Fruit fly (Drosophila melanogaster): ENCODE measurements around the gene CG10013.

The CG10013 gene

DNA sequence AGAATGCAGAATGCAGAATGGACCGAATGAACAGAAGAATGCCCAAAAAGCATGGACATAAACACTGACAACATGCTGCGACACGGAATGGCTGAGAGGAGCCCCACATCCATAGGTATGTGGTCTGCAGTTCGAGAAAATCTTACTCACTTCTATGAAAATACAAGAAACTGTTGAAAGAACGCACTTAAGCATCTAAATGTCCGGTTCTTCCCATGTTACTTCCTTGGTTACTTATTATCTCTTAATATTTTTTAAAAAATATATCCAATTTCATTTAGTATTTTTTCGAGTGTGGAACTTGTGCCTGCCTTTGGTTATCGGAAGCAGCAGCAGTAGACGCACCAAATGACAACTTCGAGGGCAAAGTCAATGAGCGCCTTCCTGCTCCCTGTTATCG, 9.1 kb upstream of the CG10013 start (continued):
- no peak for TF ChIP-seq CG15601 (tag; optimal IDR thresholded peaks at IDR 0.05)
- no peak for TF ChIP-seq CG15011 (GFP tag; optimal IDR thresholded peaks at IDR 0.05)
- TF ChIP-seq CG14710 (tag; optimal IDR thresholded peaks at IDR 0.05): peak; percentile 9
- peak; percentile 26 for TF ChIP-seq CG17829 (tag; optimal IDR thresholded peaks at IDR 0.05)
- TF ChIP-seq otp (GFP tag; IDR thresholded peaks at IDR 0.05): 0 out of 3 replicates have a peak, but pooled peaks have one; percentile 40
- TF ChIP-seq Hr51 (GFP tag; optimal IDR thresholded peaks at IDR 0.05): no peak
- TF ChIP-seq CG2875 (GFP tag; optimal IDR thresholded peaks at IDR 0.05): peak; percentile 7
- TF ChIP-seq CG10267 (tag; optimal IDR thresholded peaks at IDR 0.05): peak; percentile 12
- no peak for TF ChIP-seq CG12744 (GFP tag; optimal IDR thresholded peaks at IDR 0.05)
- peak; percentile 35 for TF ChIP-seq CG8388 (GFP tag; optimal IDR thresholded peaks at IDR 0.05)
- peak; percentile 63 for TF ChIP-seq gem (tag; optimal IDR thresholded peaks at IDR 0.05)
- TF ChIP-seq Xrp1 (GFP tag; IDR thresholded peaks at IDR 0.05): peak; percentile 61
- no peak for TF ChIP-seq CG17361 (GFP tag; IDR thresholded peaks at IDR 0.05)
- no peak for TF ChIP-seq NfI (GFP tag; optimal IDR thresholded peaks at IDR 0.05)
- peak; percentile 24 for TF ChIP-seq tin (GFP tag; optimal IDR thresholded peaks at IDR 0.05)
- peak; percentile 7 for TF ChIP-seq Blimp-1 (GFP tag; optimal IDR thresholded peaks at IDR 0.05)
- peak; percentile 46 for TF ChIP-seq CG9727 (GFP tag; optimal IDR thresholded peaks at IDR 0.05)
- peak; percentile 38 for TF ChIP-seq fd102C (GFP tag; optimal IDR thresholded peaks at IDR 0.05)
- TF ChIP-seq lilli (GFP tag; optimal IDR thresholded peaks at IDR 0.05): peak; percentile 4
- TF ChIP-seq CG8359 (GFP tag; optimal IDR thresholded peaks at IDR 0.05; ENCODE audit: borderline replicate concordance): no peak
- peak; percentile 18 for TF ChIP-seq Sox102F (GFP tag; optimal IDR thresholded peaks at IDR 0.05)
- peak; percentile 29 for TF ChIP-seq CG30431 (GFP tag; optimal IDR thresholded peaks at IDR 0.05)
- TF ChIP-seq Meics (GFP tag; optimal IDR thresholded peaks at IDR 0.05): no peak
- peak; percentile 48 for TF ChIP-seq nmo (GFP tag; optimal IDR thresholded peaks at IDR 0.05)

DNA sequence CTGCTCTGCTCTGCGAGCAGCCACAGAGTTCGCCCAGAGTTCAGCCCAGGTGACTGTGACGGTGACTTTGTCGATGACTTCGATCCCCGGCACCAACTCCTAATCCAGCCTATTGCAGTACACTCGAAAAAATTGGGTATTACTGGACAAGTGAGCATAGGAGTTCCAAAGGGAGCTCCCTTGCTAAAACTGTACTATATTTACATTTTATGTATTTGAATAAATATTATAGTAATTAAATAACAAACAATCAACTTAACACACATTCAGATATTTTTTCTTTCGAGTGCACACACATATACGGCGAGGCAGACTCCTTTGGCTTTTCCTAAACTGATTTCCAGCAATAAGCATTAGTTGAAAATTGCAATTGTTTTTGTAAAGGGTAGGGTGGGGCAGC, 7.9 kb upstream of the CG10013 start:
- TF ChIP-seq ap (GFP tag; IDR thresholded peaks at IDR 0.05): no peak
- no peak for TF ChIP-seq HLHmδ (GFP tag; optimal IDR thresholded peaks at IDR 0.05)
- TF ChIP-seq CG9609 (GFP tag; optimal IDR thresholded peaks at IDR 0.05): no peak
- TF ChIP-seq bsh (GFP tag; optimal IDR thresholded peaks at IDR 0.05): peak in 1 of 2 experiments; percentile 25
- TF ChIP-seq CG31365 (tag; optimal IDR thresholded peaks at IDR 0.05): no peak
- TF ChIP-seq CG15269 (tag; optimal IDR thresholded peaks at IDR 0.05): no peak

DNA sequence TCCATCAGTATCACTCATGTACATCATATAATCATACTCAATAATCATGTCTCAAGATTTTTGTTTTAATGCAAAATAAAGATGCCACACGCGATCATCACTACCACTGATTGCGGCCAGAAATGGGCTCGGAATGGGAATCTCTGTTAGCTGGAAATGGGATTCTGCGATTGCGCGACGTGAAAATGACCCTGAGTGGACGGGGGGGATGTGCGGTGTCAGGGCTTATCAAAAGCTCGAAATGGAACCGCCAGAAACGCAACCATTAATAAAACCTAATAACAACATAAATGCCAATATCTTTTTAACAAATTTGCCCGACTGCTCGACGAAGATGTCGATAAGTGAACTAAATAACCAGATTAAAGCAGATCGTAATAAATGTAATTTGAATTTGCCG, 6.9 kb upstream of the CG10013 start:
- TF ChIP-seq CG8944 (GFP tag; optimal IDR thresholded peaks at IDR 0.05) (no peak), gt (GFP tag; IDR thresholded peaks at IDR 0.05) (no peak), Ravus (GFP tag; IDR thresholded peaks at IDR 0.05) (no peak), CG3995 (GFP tag; optimal IDR thresholded peaks at IDR 0.05) (no peak), CG8089 (GFP tag; optimal IDR thresholded peaks at IDR 0.05) (no peak), CG6813 (GFP tag; optimal IDR thresholded peaks at IDR 0.05) (no peak), Blimp-1 (GFP tag; optimal IDR thresholded peaks at IDR 0.05) (no peak), scrt (GFP tag; optimal IDR thresholded peaks at IDR 0.05) (no peak), tin (GFP tag; optimal IDR thresholded peaks at IDR 0.05) (no peak), CG3407 (GFP tag; optimal IDR thresholded peaks at IDR 0.05) (no peak), Dip3 (GFP tag; optimal IDR thresholded peaks at IDR 0.05) (no peak), CG1792 (GFP tag; optimal IDR thresholded peaks at IDR 0.05) (no peak), YL-1 (GFP tag; optimal IDR thresholded peaks at IDR 0.05) (no peak), Rx (GFP tag; IDR thresholded peaks at IDR 0.05) (no peak)
